Fruit fly (Drosophila melanogaster) whole organism, embryonic: ENCODE results near the gene Vps2.

Experiments
- Antp ChIP-seq: fragments of 200-800 bp; sonication (Bioruptor generic); optimal IDR thresholded peaks from 3 replicates; lab custom pipeline; 2016; ENCODE audit warnings: missing biosample characterization, missing genetic modification characterization
- BtbVII ChIP-seq: fragments of 200-800 bp; sonication (Bioruptor generic); optimal IDR thresholded peaks from 3 replicates; lab custom pipeline; 2017; ENCODE audit warnings: missing biosample characterization, mild to moderate bottlenecking, missing genetic modification characterization
- CG10654 ChIP-seq: fragments of 200-800 bp; sonication (Bioruptor generic); optimal IDR thresholded peaks from 2 replicates; lab custom pipeline; 2016; ENCODE audit warnings: missing biosample characterization, missing genetic modification characterization
- CG15073 ChIP-seq: fragments of 200-800 bp; sonication (Bioruptor generic); optimal IDR thresholded peaks from 2 replicates; lab custom pipeline; 2016; ENCODE audit warnings: missing biosample characterization, missing genetic modification characterization
- CG16779 ChIP-seq: fragments of 200-800 bp; sonication (Bioruptor generic); IDR thresholded peaks from 2 replicates; pipeline ENCODE4 v1.3.6; 2022; ENCODE audit warnings: missing biosample characterization, missing genetic modification characterization
- CG16815 ChIP-seq: fragments of 200-800 bp; sonication (Bioruptor generic); optimal IDR thresholded peaks from 3 replicates; lab custom pipeline; 2017; ENCODE audit warnings: missing biosample characterization, mild to moderate bottlenecking, missing genetic modification characterization
- CG17568 ChIP-seq: fragments of 200-800 bp; sonication (Bioruptor generic); optimal IDR thresholded peaks from 2 replicates; lab custom pipeline; 2018; ENCODE audit warnings: missing biosample characterization, mild to moderate bottlenecking, missing genetic modification characterization, moderate library complexity
- CG18619 ChIP-seq: fragments of 200-800 bp; sonication (Bioruptor generic); optimal IDR thresholded peaks from 3 replicates; lab custom pipeline; 2017; ENCODE audit warnings: missing biosample characterization, mild to moderate bottlenecking, missing genetic modification characterization
- CG32767 ChIP-seq: fragments of 200-800 bp; sonication (Bioruptor generic); IDR thresholded peaks from 2 replicates; pipeline ENCODE4 v1.3.6; 2022; ENCODE audit warnings: missing biosample characterization, missing genetic modification characterization
- CG33557 ChIP-seq: fragments of 200-800 bp; sonication (Bioruptor generic); optimal IDR thresholded peaks from 2 replicates; lab custom pipeline; 2019; ENCODE audit warnings: missing biosample characterization, mild to moderate bottlenecking, missing genetic modification characterization, moderate library complexity
- CG3407 ChIP-seq: fragments of 200-800 bp; sonication (Bioruptor generic); optimal IDR thresholded peaks from 2 replicates; lab custom pipeline; 2018; ENCODE audit warnings: missing biosample characterization, mild to moderate bottlenecking, missing genetic modification characterization
- CG3847 ChIP-seq: fragments of 200-800 bp; sonication (Bioruptor generic); IDR thresholded peaks from 2 replicates; pipeline ENCODE4 v1.3.6; 2022; ENCODE audit warnings: missing biosample characterization, missing genetic modification characterization
- CG4617 ChIP-seq: fragments of 200-800 bp; sonication (Bioruptor generic); optimal IDR thresholded peaks from 3 replicates; lab custom pipeline; 2016; ENCODE audit warnings: missing biosample characterization, missing genetic modification characterization, borderline replicate concordance
- CG6683 ChIP-seq: fragments of 200-800 bp; sonication (Bioruptor generic); optimal IDR thresholded peaks from 2 replicates; lab custom pipeline; 2017; ENCODE audit warnings: missing biosample characterization, mild to moderate bottlenecking, missing genetic modification characterization, missing genetic modification reagents
- CG6689 ChIP-seq: fragments of 200-800 bp; sonication (Bioruptor generic); IDR thresholded peaks from 2 replicates; pipeline ENCODE4 v1.3.6; 2022; ENCODE audit warnings: missing biosample characterization, missing genetic modification characterization
- CG6791 ChIP-seq: fragments of 200-800 bp; sonication (Bioruptor generic); IDR thresholded peaks from 3 replicates; pipeline ENCODE4 v1.3.6; 2022; ENCODE audit warnings: missing biosample characterization, missing genetic modification characterization; ENCODE audit not compliant: partially characterized antibody
- CG7928 ChIP-seq: fragments of 200-800 bp; sonication (Bioruptor generic); optimal IDR thresholded peaks from 2 replicates; lab custom pipeline; 2017; ENCODE audit warnings: missing biosample characterization, mild to moderate bottlenecking, missing genetic modification characterization
- CG8924 ChIP-seq: fragments of 200-800 bp; optimal IDR thresholded peaks from 3 replicates; lab custom pipeline; 2019; ENCODE audit warnings: missing biosample characterization, mild to moderate bottlenecking, missing genetic modification characterization, moderate library complexity
- CG9437 ChIP-seq: fragments of 200-800 bp; sonication (Bioruptor generic); optimal IDR thresholded peaks from 2 replicates; lab custom pipeline; 2018; ENCODE audit warnings: missing biosample characterization, mild to moderate bottlenecking, missing genetic modification characterization
- CG9797 ChIP-seq: fragments of 200-800 bp; sonication (Bioruptor generic); optimal IDR thresholded peaks from 3 replicates; lab custom pipeline; 2018; ENCODE audit warnings: missing biosample characterization, mild to moderate bottlenecking, missing genetic modification characterization
- CrebB ChIP-seq: fragments of 200-800 bp; sonication (Bioruptor generic); optimal IDR thresholded peaks from 3 replicates; lab custom pipeline; 2018; ENCODE audit warnings: missing biosample characterization, mild to moderate bottlenecking, missing genetic modification characterization
- Dfd ChIP-seq, 2 experiments: fragments of >200 bp; optimal IDR thresholded peaks; 2 replicates each; lab custom pipeline; 2017; ENCODE audit warnings: missing biosample characterization in 2 of 2, missing genetic modification characterization in 2 of 2
- Dip2 ChIP-seq: fragments of 200-800 bp; sonication (Bioruptor generic); IDR thresholded peaks from 2 replicates; pipeline ENCODE4 v1.3.6; 2022; ENCODE audit warnings: missing biosample characterization, missing genetic modification characterization
- Dip3 ChIP-seq: fragments of 200-800 bp; sonication (Bioruptor generic); optimal IDR thresholded peaks from 3 replicates; lab custom pipeline; 2016; ENCODE audit warnings: missing biosample characterization, missing genetic modification characterization
- Doc2 ChIP-seq: fragments of 200-800 bp; sonication (Bioruptor generic); IDR thresholded peaks from 2 replicates; pipeline ENCODE4 v1.3.6; 2022; ENCODE audit warnings: missing biosample characterization, missing genetic modification characterization
- Ets65A ChIP-seq: fragments of 200-800 bp; sonication (Bioruptor generic); peaks from one replicate; lab custom pipeline; 2016; ENCODE audit warnings: missing biosample characterization, missing genetic modification characterization
- Hand ChIP-seq: fragments of 200-800 bp; sonication (Bioruptor generic); optimal IDR thresholded peaks from 2 replicates; lab custom pipeline; 2017; ENCODE audit warnings: mild to moderate bottlenecking, missing biosample characterization, missing genetic modification reagents, missing genetic modification characterization
- Hey ChIP-seq: fragments of 200-800 bp; sonication (Bioruptor generic); optimal IDR thresholded peaks from 3 replicates; lab custom pipeline; 2018; ENCODE audit warnings: missing biosample characterization, mild to moderate bottlenecking, missing genetic modification characterization
- Hr51 ChIP-seq, 2 experiments: fragments of 200-800 bp; sonication (Bioruptor generic); optimal IDR thresholded peaks; 2 replicates in 1 of 2; 3 replicates in 1 of 2; lab custom pipeline; 2016 to 2018; ENCODE audit warnings: missing biosample characterization in 2 of 2, missing genetic modification characterization in 2 of 2, mild to moderate bottlenecking in 1 of 2, moderate library complexity in 1 of 2
- NC2β ChIP-seq: fragments of 200-800 bp; sonication (Bioruptor generic); optimal IDR thresholded peaks from 2 replicates; lab custom pipeline; 2016; ENCODE audit warnings: missing biosample characterization, missing genetic modification characterization
- PHDP ChIP-seq: fragments of 200-800 bp; sonication (Bioruptor generic); optimal IDR thresholded peaks from 3 replicates; lab custom pipeline; 2018; ENCODE audit warnings: missing biosample characterization, mild to moderate bottlenecking, missing genetic modification characterization, moderate library complexity
- Pdp1 ChIP-seq, 2 experiments: fragments of 200-800 bp; sonication (Bioruptor generic); optimal IDR thresholded peaks; 3 replicates each; lab custom pipeline; 2016; ENCODE audit warnings: missing biosample characterization in 2 of 2, missing genetic modification characterization in 2 of 2, mild to moderate bottlenecking in 1 of 2, moderate library complexity in 1 of 2
- Taf1 ChIP-seq: fragments of 200-800 bp; sonication (Bioruptor generic); IDR thresholded peaks from 2 replicates; pipeline ENCODE4 v1.3.6; 2022; ENCODE audit warnings: missing biosample characterization, missing genetic modification characterization
- al ChIP-seq: fragments of 200-800 bp; sonication (Bioruptor generic); IDR thresholded peaks from 2 replicates; pipeline ENCODE4 v1.3.6; 2022; ENCODE audit warnings: missing biosample characterization, missing genetic modification characterization
- fd102C ChIP-seq: fragments of 200-800 bp; sonication (Bioruptor generic); optimal IDR thresholded peaks from 2 replicates; lab custom pipeline; 2018; ENCODE audit warnings: missing biosample characterization, mild to moderate bottlenecking, missing genetic modification characterization, moderate library complexity
- fd3F ChIP-seq: fragments of 200-800 bp; sonication (Bioruptor generic); optimal IDR thresholded peaks from 2 replicates; lab custom pipeline; 2018; ENCODE audit warnings: missing biosample characterization, mild to moderate bottlenecking, missing genetic modification characterization, moderate library complexity
- gsb-n ChIP-seq: fragments of 200-800 bp; sonication (Bioruptor generic); optimal IDR thresholded peaks from 3 replicates; lab custom pipeline; 2018; ENCODE audit warnings: missing biosample characterization, mild to moderate bottlenecking, missing genetic modification characterization
- gt ChIP-seq: fragments of 200-800 bp; sonication (Bioruptor generic); IDR thresholded peaks from 2 replicates; pipeline ENCODE4 v1.3.6; 2022; ENCODE audit warnings: missing biosample characterization, missing genetic modification characterization
- ham ChIP-seq: fragments of 200-800 bp; sonication (Bioruptor generic); IDR thresholded peaks from 2 replicates; pipeline ENCODE4 v1.3.6; 2022; ENCODE audit warnings: missing biosample characterization, missing genetic modification characterization
- kah ChIP-seq: fragments of 200-800 bp; sonication (Bioruptor generic); optimal IDR thresholded peaks from 2 replicates; lab custom pipeline; 2018; ENCODE audit warnings: missing biosample characterization, mild to moderate bottlenecking, missing genetic modification characterization
- luna ChIP-seq: fragments of 200-800 bp; sonication (Bioruptor generic); optimal IDR thresholded peaks from 2 replicates; lab custom pipeline; 2016; ENCODE audit warnings: missing biosample characterization, missing genetic modification characterization
- nerfin-1 ChIP-seq: fragments of 200-800 bp; sonication (Bioruptor generic); optimal IDR thresholded peaks from 3 replicates; lab custom pipeline; 2019; ENCODE audit warnings: missing biosample characterization, mild to moderate bottlenecking, missing genetic modification characterization, moderate library complexity
- pros ChIP-seq: fragments of 200-800 bp; sonication (Bioruptor generic); optimal IDR thresholded peaks from 3 replicates; lab custom pipeline; 2019; ENCODE audit warnings: missing biosample characterization, mild to moderate bottlenecking, missing genetic modification characterization, moderate library complexity
- seq ChIP-seq: fragments of 200-800 bp; sonication (Bioruptor generic); IDR thresholded peaks from 2 replicates; pipeline ENCODE4 v1.3.6; 2022; ENCODE audit warnings: missing biosample characterization, missing genetic modification characterization
- sim ChIP-seq: fragments of 200-800 bp; sonication (Bioruptor generic); IDR thresholded peaks from 2 replicates; pipeline ENCODE4 v1.3.6; 2022; ENCODE audit warnings: missing biosample characterization, missing genetic modification characterization
- stc ChIP-seq: fragments of 200-800 bp; sonication (Bioruptor generic); IDR thresholded peaks from 2 replicates; pipeline ENCODE4 v1.3.6; 2022; ENCODE audit warnings: missing biosample characterization, missing genetic modification characterization
- tin ChIP-seq: fragments of 200-800 bp; sonication (Bioruptor generic); optimal IDR thresholded peaks from 3 replicates; lab custom pipeline; 2016; ENCODE audit warnings: missing biosample characterization, missing genetic modification characterization
- toy ChIP-seq: fragments of 200-800 bp; sonication (Bioruptor generic); IDR thresholded peaks from 2 replicates; pipeline ENCODE4 v1.3.6; 2022; ENCODE audit warnings: missing biosample characterization, missing genetic modification characterization
- trh ChIP-seq: fragments of 200-800 bp; sonication (Bioruptor generic); optimal IDR thresholded peaks from 2 replicates; lab custom pipeline; 2016; ENCODE audit warnings: missing biosample characterization, missing genetic modification characterization
- twi ChIP-seq: fragments of 200-800 bp; optimal IDR thresholded peaks from 2 replicates; lab custom pipeline; 2019; ENCODE audit warnings: missing biosample characterization, mild to moderate bottlenecking, missing genetic modification characterization, moderate library complexity

The Vps2 gene

dm6 chr3R:26032611-26033001 is 20.0 kb upstream of the Vps2 start (continued):
- TF ChIP-seq BtbVII (GFP tag; lab: Kevin White, UChicago) (no peak), Dip2 (no peak), sim (GFP tag; lab: Robert Waterston, UW) (no peak), twi (tag; lab: Kevin White, UChicago) (peak; percentile 74), Hr51 (GFP tag; optimal IDR thresholded peaks at IDR 0.05; lab: Kevin White, UChicago) (no peak), CG6689 (GFP tag; lab: Robert Waterston, UW) (no peak), CG9437 (no peak), Doc2 (GFP tag; lab: Robert Waterston, UW) (no peak), NC2β (GFP tag; lab: Kevin White, UChicago) (no peak), Ets65A (GFP tag; lab: Kevin White, UChicago) (no peak), CG3407 (GFP tag; lab: Kevin White, UChicago) (no peak), pros (GFP tag; lab: Kevin White, UChicago) (peak; percentile 41), Hand (no peak)

- TF ChIP-seq CG4617 (no peak), Dip3 (no peak), CG16815 (GFP tag; lab: Kevin White, UChicago) (no peak), CG15073 (GFP tag; lab: Kevin White, UChicago) (no peak), kah (peak; percentile 60), Pdp1 (GFP tag; optimal IDR thresholded peaks at IDR 0.05; lab: Kevin White, UChicago) (no peak), PHDP (tag; lab: Kevin White, UChicago) (no peak), trh (GFP tag; lab: Kevin White, UChicago) (no peak), Taf1 (GFP tag; lab: Robert Waterston, UW) (no peak), luna (GFP tag; lab: Kevin White, UChicago) (no peak), CG7928 (GFP tag; lab: Kevin White, UChicago) (no peak), CrebB (tag; lab: Kevin White, UChicago) (no peak), stc (no peak), CG16779 (GFP tag; lab: Robert Waterston, UW) (no peak), fd102C (GFP tag; lab: Kevin White, UChicago) (no peak), al (GFP tag; lab: Robert Waterston, UW) (no peak), Hey (tag; lab: Kevin White, UChicago) (peak; percentile 63), Dfd (GFP tag; optimal IDR thresholded peaks at IDR 0.05; lab: Kevin White, UChicago) (no peak), seq (GFP tag; lab: Robert Waterston, UW) (no peak), fd3F (no peak), CG8924 (tag; lab: Kevin White, UChicago) (peak; percentile 77), gt (no peak), ham (GFP tag; lab: Robert Waterston, UW) (no peak), Antp (no peak), CG32767 (GFP tag; lab: Robert Waterston, UW) (no peak), CG33557 (peak; percentile 44), nerfin-1 (tag; lab: Kevin White, UChicago) (peak; percentile 27), toy (GFP tag; lab: Robert Waterston, UW) (no peak), CG18619 (GFP tag; lab: Kevin White, UChicago) (no peak), gsb-n (tag; lab: Kevin White, UChicago) (peak; percentile 56), CG6689 (GFP tag; lab: Robert Waterston, UW) (no peak), CG6791 (no peak), CG17568 (no peak), tin (GFP tag; lab: Kevin White, UChicago) (no peak), CG10654 (GFP tag; lab: Kevin White, UChicago) (no peak), CG6683 (GFP tag; lab: Kevin White, UChicago) (no peak), CG9797 (no peak), CG3847 (no peak)
Observed at dm6 chr3R:26034643-26035368, 17.8 kb upstream of the Vps2 start.
